Worm (Caenorhabditis elegans) whole organism, midembryonic: Measurements from ENCODE around the gene C14C6.13.

Experiments
- T22C8.4 ChIP-seq: fragments of 200-800 bp; sonication (Bioruptor generic); IDR thresholded peaks from 2 replicates; pipeline ENCODE4 v1.3.6; 2022; ENCODE audit warnings: missing genetic modification characterization, missing compliant biosample characterization
- cog-1 ChIP-seq: sonication (generic microtip); optimal IDR thresholded peaks from 2 replicates; lab custom pipeline; 2016; ENCODE audit warnings: missing genetic modification characterization, missing compliant biosample characterization
- ref-1 ChIP-seq: fragments of 200-800 bp; sonication (Bioruptor generic); conservative IDR thresholded peaks from 2 replicates; pipeline ENCODE4 v1.3.6; 2022; ENCODE audit warnings: missing genetic modification reagents, missing genetic modification characterization, missing compliant biosample characterization

- TF ChIP-seq cog-1 (tag; lab: Kevin White, UChicago), result no peak
- TF ChIP-seq T22C8.4 (GFP tag; lab: Robert Waterston, UW), result no peak
- TF ChIP-seq ref-1 (GFP tag; lab: Robert Waterston, UW), result no peak
Observed at ce11 chrV:565984-566383, 8.6 kb downstream of the C14C6.13 start, which contains the start of gene sri-73.
